Worm (Caenorhabditis elegans) whole organism, young adult: Measurements from ENCODE around the gene F38A6.4.

ENCODE experiments used
- C06A6.2 ChIP-seq: fragments of 200-800 bp; sonication (Bioruptor generic); conservative IDR thresholded peaks from 2 replicates; pipeline ENCODE4 v1.3.6; 2022; ENCODE audit warnings: missing genetic modification characterization, missing compliant biosample characterization
- C17E4.6 ChIP-seq: fragments of 200-800 bp; sonication (Bioruptor generic); IDR thresholded peaks from 2 replicates; pipeline ENCODE4 v1.3.6; 2022; ENCODE audit warnings: missing genetic modification reagents, missing genetic modification characterization, missing compliant biosample characterization
- F57A8.1 ChIP-seq: fragments of 200-800 bp; sonication (Bioruptor generic); optimal IDR thresholded peaks from 2 replicates; lab custom pipeline; 2018; ENCODE audit warnings: mild to moderate bottlenecking, missing genetic modification characterization, moderate library complexity, missing compliant biosample characterization
- F57C9.4 ChIP-seq: sonication (generic microtip); optimal IDR thresholded peaks from 2 replicates; lab custom pipeline; 2017; ENCODE audit warnings: mild to moderate bottlenecking, missing genetic modification characterization, missing compliant biosample characterization
- T07F8.4 ChIP-seq: sonication (generic microtip); optimal IDR thresholded peaks from 2 replicates; lab custom pipeline; 2016; ENCODE audit warnings: mild to moderate bottlenecking, missing genetic modification characterization, moderate library complexity, missing compliant biosample characterization
- T26A5.8 ChIP-seq: sonication (generic microtip); optimal IDR thresholded peaks from 2 replicates; lab custom pipeline; 2016; ENCODE audit warnings: missing genetic modification characterization, missing compliant biosample characterization
- Y53G8AR.9 ChIP-seq: fragments of 200-800 bp; sonication (Bioruptor generic); conservative IDR thresholded peaks from 2 replicates; pipeline ENCODE4 v1.3.6; 2022; ENCODE audit warnings: missing genetic modification reagents, missing genetic modification characterization, missing compliant biosample characterization
- Y79H2A.3 ChIP-seq: fragments of 200-800 bp; sonication (Bioruptor generic); conservative IDR thresholded peaks from 2 replicates; pipeline ENCODE4 v1.3.6; 2022; ENCODE audit warnings: missing genetic modification reagents, missing genetic modification characterization, missing compliant biosample characterization
- ama-1 ChIP-seq, 3 experiments: fragments of 150-350 bp in 1 of 3; sonication (generic microtip) in 2 of 3; optimal IDR thresholded peaks; 2 replicates each; lab custom pipeline; 2014 to 2018; ENCODE audit warnings: missing biosample characterization in 2 of 3, missing genetic modification characterization in 2 of 3, missing genetic modification reagents in 2 of 3
- atf-7 ChIP-seq: sonication (generic microtip); optimal IDR thresholded peaks from 2 replicates; lab custom pipeline; 2017; ENCODE audit warnings: mild to moderate bottlenecking, missing genetic modification characterization, missing compliant biosample characterization
- athp-1 ChIP-seq: sonication (generic microtip); optimal IDR thresholded peaks from 2 replicates; lab custom pipeline; 2017; ENCODE audit warnings: mild to moderate bottlenecking, missing genetic modification characterization, missing compliant biosample characterization
- attf-3 ChIP-seq: fragments of 200-800 bp; sonication (Bioruptor generic); conservative IDR thresholded peaks from 2 replicates; pipeline ENCODE4 v1.3.6; 2022; ENCODE audit warnings: missing genetic modification reagents, missing genetic modification characterization, missing compliant biosample characterization
- attf-6 ChIP-seq: fragments of 200-800 bp; sonication (Bioruptor generic); IDR thresholded peaks from 2 replicates; pipeline ENCODE4 v1.3.6; 2022; ENCODE audit warnings: missing genetic modification reagents, missing genetic modification characterization, missing compliant biosample characterization
- bed-2 ChIP-seq: fragments of 200-800 bp; sonication (Bioruptor generic); IDR thresholded peaks from 2 replicates; pipeline ENCODE4 v1.3.6; 2022; ENCODE audit warnings: missing genetic modification reagents, missing genetic modification characterization, missing compliant biosample characterization
- cebp-1 ChIP-seq, 2 experiments: fragments of 200-800 bp in 1 of 2; sonication (Bioruptor generic) in 1 of 2; sonication (generic microtip) in 1 of 2; IDR thresholded peaks in 1 of 2; optimal IDR thresholded peaks in 1 of 2; 2 replicates each; pipeline versions ENCODE4 v1.3.6 to Lab custom; 2017 to 2022; ENCODE audit warnings: missing compliant biosample characterization in 2 of 2, missing genetic modification characterization in 2 of 2, mild to moderate bottlenecking in 1 of 2, missing genetic modification reagents in 1 of 2, moderate library complexity in 1 of 2
- ceh-100 ChIP-seq: fragments of 200-800 bp; sonication (Bioruptor generic); IDR thresholded peaks from 2 replicates; pipeline ENCODE4 v1.3.6; 2022; ENCODE audit warnings: missing genetic modification reagents, missing genetic modification characterization, missing compliant biosample characterization
- ceh-91 ChIP-seq: fragments of 200-800 bp; sonication (Bioruptor generic); IDR thresholded peaks from 2 replicates; pipeline ENCODE4 v1.3.6; 2022; ENCODE audit warnings: missing genetic modification reagents, missing genetic modification characterization, missing compliant biosample characterization
- dox-1 ChIP-seq: fragments of 200-800 bp; sonication (Bioruptor generic); IDR thresholded peaks from 2 replicates; pipeline ENCODE4 v1.3.6; 2022; ENCODE audit warnings: missing genetic modification reagents, missing genetic modification characterization, missing compliant biosample characterization
- egrh-3 ChIP-seq: fragments of 200-800 bp; sonication (Bioruptor generic); IDR thresholded peaks from 2 replicates; pipeline ENCODE4 v1.3.6; 2022; ENCODE audit warnings: missing genetic modification reagents, missing genetic modification characterization, missing compliant biosample characterization
- ekl-4 ChIP-seq: fragments of 200-800 bp; sonication (Bioruptor generic); IDR thresholded peaks from 2 replicates; pipeline ENCODE4 v1.3.6; 2022; ENCODE audit warnings: missing genetic modification reagents, missing genetic modification characterization, missing compliant biosample characterization
- let-526 ChIP-seq: fragments of 200-800 bp; sonication (Bioruptor generic); IDR thresholded peaks from 2 replicates; pipeline ENCODE4 v1.3.6; 2022; ENCODE audit warnings: missing genetic modification reagents, missing genetic modification characterization, missing compliant biosample characterization
- lsy-27 ChIP-seq: sonication (generic microtip); optimal IDR thresholded peaks from 2 replicates; lab custom pipeline; 2017; ENCODE audit warnings: missing genetic modification characterization, mild to moderate bottlenecking, missing compliant biosample characterization, antibody characterized with exemption, missing genotype, borderline replicate concordance; ENCODE audit not compliant: insufficient read depth
- madf-6 ChIP-seq: fragments of 200-800 bp; sonication (Bioruptor generic); IDR thresholded peaks from 2 replicates; pipeline ENCODE4 v1.3.6; 2022; ENCODE audit warnings: missing genetic modification reagents, missing genetic modification characterization, missing compliant biosample characterization
- mcd-1 ChIP-seq: fragments of 200-800 bp; sonication (Bioruptor generic); IDR thresholded peaks from 2 replicates; pipeline ENCODE4 v1.3.6; 2022; ENCODE audit warnings: missing genetic modification reagents, missing genetic modification characterization, missing compliant biosample characterization
- nfya-2 ChIP-seq: fragments of 200-800 bp; sonication (Bioruptor generic); IDR thresholded peaks from 2 replicates; pipeline ENCODE4 v1.3.6; 2022; ENCODE audit warnings: missing genetic modification reagents, missing genetic modification characterization, missing compliant biosample characterization
- nhr-120 ChIP-seq: fragments of 200-800 bp; sonication (Bioruptor generic); IDR thresholded peaks from 2 replicates; pipeline ENCODE4 v1.3.6; 2022; ENCODE audit warnings: missing genetic modification characterization, missing compliant biosample characterization
- nhr-179 ChIP-seq: sonication (generic microtip); optimal IDR thresholded peaks from 2 replicates; lab custom pipeline; 2016; ENCODE audit warnings: mild to moderate bottlenecking, missing genetic modification characterization, missing compliant biosample characterization
- nhr-27 ChIP-seq: fragments of 200-800 bp; sonication (Bioruptor generic); optimal IDR thresholded peaks from 2 replicates; lab custom pipeline; 2018; ENCODE audit warnings: mild to moderate bottlenecking, missing genetic modification characterization, moderate library complexity, missing compliant biosample characterization
- nhr-80 ChIP-seq: sonication (generic microtip); optimal IDR thresholded peaks from 2 replicates; lab custom pipeline; 2016; ENCODE audit warnings: missing genetic modification characterization, missing compliant biosample characterization
- rcor-1 ChIP-seq: fragments of 200-800 bp; sonication (Bioruptor generic); IDR thresholded peaks from 2 replicates; pipeline ENCODE4 v1.3.6; 2022; ENCODE audit warnings: missing genetic modification reagents, missing genetic modification characterization, missing compliant biosample characterization
- sdz-38 ChIP-seq: sonication (generic microtip); optimal IDR thresholded peaks from 2 replicates; lab custom pipeline; 2016; ENCODE audit warnings: missing genotype, missing genetic modification characterization, missing compliant biosample characterization
- sea-2 ChIP-seq: fragments of 200-800 bp; sonication (Bioruptor generic); IDR thresholded peaks from 2 replicates; pipeline ENCODE4 v1.3.6; 2022; ENCODE audit warnings: missing genetic modification characterization, missing compliant biosample characterization
- snpc-4 ChIP-seq, 5 experiments: fragments of 150-350 bp in 1 of 5; sonication (generic microtip) in 4 of 5; optimal IDR thresholded peaks; 2 replicates each; lab custom pipeline; 2014 to 2018; ENCODE audit warnings: missing genetic modification characterization in 5 of 5, missing biosample characterization in 3 of 5, antibody characterized with exemption in 2 of 5, mild to moderate bottlenecking in 2 of 5, missing compliant biosample characterization in 2 of 5, missing genotype in 2 of 5, moderate library complexity in 2 of 5, missing genetic modification reagents in 1 of 5
- tbx-9 ChIP-seq: sonication (generic microtip); optimal IDR thresholded peaks from 2 replicates; lab custom pipeline; 2016; ENCODE audit warnings: borderline replicate concordance, missing genetic modification characterization, inconsistent platforms, missing compliant biosample characterization
- unc-130 ChIP-seq: sonication (generic microtip); optimal IDR thresholded peaks from 2 replicates; lab custom pipeline; 2016; ENCODE audit warnings: missing genetic modification reagents, missing genetic modification characterization, missing compliant biosample characterization
- unc-62 ChIP-seq: fragments of 150-350 bp; optimal IDR thresholded peaks from 2 replicates; lab custom pipeline; 2014; ENCODE audit warnings: missing biosample characterization, missing genetic modification reagents, missing genetic modification characterization
- zfh-2 ChIP-seq: fragments of 200-800 bp; sonication (Bioruptor generic); conservative IDR thresholded peaks from 2 replicates; pipeline ENCODE4 v1.3.6; 2022; ENCODE audit warnings: missing genetic modification reagents, missing genetic modification characterization, missing compliant biosample characterization
- zim-3 ChIP-seq: sonication (generic microtip); optimal IDR thresholded peaks from 2 replicates; lab custom pipeline; 2017; ENCODE audit warnings: mild to moderate bottlenecking, missing genetic modification characterization, moderate library complexity, missing compliant biosample characterization
- ztf-18 ChIP-seq: sonication (generic microtip); optimal IDR thresholded peaks from 2 replicates; lab custom pipeline; 2016; ENCODE audit warnings: missing genotype, mild to moderate bottlenecking, missing genetic modification characterization, missing compliant biosample characterization
- ztf-22 ChIP-seq: fragments of 200-800 bp; sonication (Bioruptor generic); optimal IDR thresholded peaks from 2 replicates; lab custom pipeline; 2018; ENCODE audit warnings: mild to moderate bottlenecking, missing genetic modification characterization, moderate library complexity, missing compliant biosample characterization

Gene F38A6.4

ce11 chrV:20802906-20803305 is 27.7 kb upstream of the F38A6.4 start, which contains the start of gene Y44A6D.5:
Gene Y44A6D.5, minus strand, starts transcription at chrV:20803006.
- no peak for TF ChIP-seq F57A8.1 (GFP tag; lab: Kevin White, UChicago)
- no peak for TF ChIP-seq attf-3 (GFP tag; lab: Robert Waterston, UW)

ce11 chrV:20797918-20798317 is 22.7 kb upstream of the F38A6.4 start, which contains the start of gene sdf-9:
Gene sdf-9, plus strand, starts transcription at chrV:20798218.
- TF ChIP-seq unc-62 (no peak), ztf-22 (GFP tag; lab: Kevin White, UChicago) (no peak), lsy-27 (no peak), dox-1 (GFP tag; lab: Robert Waterston, UW) (no peak), F57C9.4 (tag; lab: Kevin White, UChicago) (no peak), ztf-18 (no peak), T26A5.8 (tag; lab: Kevin White, UChicago) (no peak), ceh-91 (GFP tag; lab: Robert Waterston, UW) (no peak), snpc-4 (GFP tag; optimal IDR thresholded peaks at IDR 0.05; lab: Kevin White, UChicago) (no peak), snpc-4 (tag; optimal IDR thresholded peaks at IDR 0.05; lab: Kevin White, UChicago) (no peak), Y53G8AR.9 (GFP tag; lab: Robert Waterston, UW) (no peak), ceh-100 (GFP tag; lab: Robert Waterston, UW) (no peak), athp-1 (tag; lab: Kevin White, UChicago) (no peak), bed-2 (GFP tag; lab: Robert Waterston, UW) (no peak), attf-6 (GFP tag; lab: Robert Waterston, UW) (no peak), cebp-1 (GFP tag; IDR thresholded peaks at IDR 0.05; lab: Robert Waterston, UW) (no peak), cebp-1 (tag; optimal IDR thresholded peaks at IDR 0.05; lab: Kevin White, UChicago) (no peak), ama-1 (optimal IDR thresholded peaks at IDR 0.05; lab: Kevin White, UChicago) (no peak), ama-1 (GFP tag; optimal IDR thresholded peaks at IDR 0.05; lab: Kevin White, UChicago) (no peak), T07F8.4 (tag; lab: Kevin White, UChicago) (no peak)

- 0 out of 2 replicates have a peak, but pooled peaks have one; percentile 13 for TF ChIP-seq zfh-2 (GFP tag; lab: Robert Waterston, UW)
- TF ChIP-seq dox-1 (GFP tag; lab: Robert Waterston, UW): 0 out of 2 replicates have a peak, but pooled peaks have one; percentile 15
Observed at ce11 chrV:20795374-20795773, 20.2 kb upstream of the F38A6.4 start.

ce11 chrV:20793761-20794160 is 18.6 kb upstream of the F38A6.4 start:
- TF ChIP-seq ztf-22 (GFP tag; lab: Kevin White, UChicago) (no peak), attf-6 (GFP tag; lab: Robert Waterston, UW) (no peak), atf-7 (tag; lab: Kevin White, UChicago) (no peak), ekl-4 (GFP tag; lab: Robert Waterston, UW) (no peak), egrh-3 (GFP tag; lab: Robert Waterston, UW) (peak; percentile 41; the same call in 1 of the 2 replicates), rcor-1 (GFP tag; lab: Robert Waterston, UW) (no peak), nhr-80 (tag; lab: Kevin White, UChicago) (peak; percentile 80), F57A8.1 (GFP tag; lab: Kevin White, UChicago) (no peak), zim-3 (tag; lab: Kevin White, UChicago) (no peak), C17E4.6 (GFP tag; lab: Robert Waterston, UW) (no peak), sdz-38 (no peak), nhr-120 (no peak), C06A6.2 (GFP tag; lab: Robert Waterston, UW) (no peak), nfya-2 (GFP tag; lab: Robert Waterston, UW) (no peak), tbx-9 (no peak), lsy-27 (no peak), let-526 (GFP tag; lab: Robert Waterston, UW) (no peak), Y79H2A.3 (GFP tag; lab: Robert Waterston, UW) (no peak), T07F8.4 (tag; lab: Kevin White, UChicago) (no peak), Y53G8AR.9 (GFP tag; lab: Robert Waterston, UW) (no peak), ama-1 (optimal IDR thresholded peaks at IDR 0.05; lab: Kevin White, UChicago) (no peak), ama-1 (GFP tag; optimal IDR thresholded peaks at IDR 0.05; lab: Kevin White, UChicago) (no peak), sea-2 (no peak), nhr-27 (tag; lab: Kevin White, UChicago) (no peak), madf-6 (GFP tag; lab: Robert Waterston, UW) (no peak), mcd-1 (peak; percentile 24; the same call in 1 of the 2 replicates), unc-130 (GFP tag; lab: Kevin White, UChicago) (no peak), nhr-179 (tag; lab: Kevin White, UChicago) (no peak), attf-3 (GFP tag; lab: Robert Waterston, UW) (no peak)
